Worm (Caenorhabditis elegans): ENCODE data around the gene Y22D7AL.1.

The Y22D7AL.1 gene

DNA sequence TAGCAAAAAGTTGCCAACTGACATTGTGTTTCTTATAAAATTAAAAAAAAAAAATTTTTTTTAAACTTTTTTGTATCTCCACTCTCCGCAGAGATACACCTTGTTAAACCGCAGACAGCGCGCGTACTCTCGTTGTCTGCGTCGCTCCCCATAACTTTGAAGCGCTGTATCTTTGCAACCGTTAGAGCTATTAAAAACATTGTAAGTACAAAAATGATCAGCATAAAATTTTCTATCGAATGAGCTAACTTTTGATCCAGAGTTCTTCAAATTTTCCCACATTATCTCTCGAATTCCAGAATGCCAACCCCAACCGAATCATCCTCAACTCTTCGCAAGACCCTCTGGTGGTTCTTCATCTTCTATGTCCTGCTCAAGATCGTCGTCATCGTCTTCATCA is at the start of gene Y22D7AL.1:
Gene Y22D7AL.1 (plus strand): TSS at position 301 of the 400 bp plus-strand sequence.
- no peak for TF ChIP-seq ztf-26 (tag; optimal IDR thresholded peaks at IDR 0.05)
- no peak for TF ChIP-seq madf-10 (tag; optimal IDR thresholded peaks at IDR 0.05)
- no peak for TF ChIP-seq K11D2.4 (GFP tag; IDR thresholded peaks at IDR 0.05)
- no peak for TF ChIP-seq attf-6 (GFP tag; IDR thresholded peaks at IDR 0.05)
- TF ChIP-seq Y53G8AR.9 (GFP tag; conservative IDR thresholded peaks at IDR 0.05), result no peak
- TF ChIP-seq nhr-80 (tag; optimal IDR thresholded peaks at IDR 0.05), result no peak
- no peak for TF ChIP-seq mes-4 (tag; optimal IDR thresholded peaks at IDR 0.05)
- no peak for TF ChIP-seq F33H1.4 (GFP tag; IDR thresholded peaks at IDR 0.05)
- no peak for TF ChIP-seq ztf-6 (GFP tag; IDR thresholded peaks at IDR 0.05)
- no peak for TF ChIP-seq nhr-120 (GFP tag; IDR thresholded peaks at IDR 0.05)
- TF ChIP-seq B0035.1 (tag; optimal IDR thresholded peaks at IDR 0.05), result no peak

DNA sequence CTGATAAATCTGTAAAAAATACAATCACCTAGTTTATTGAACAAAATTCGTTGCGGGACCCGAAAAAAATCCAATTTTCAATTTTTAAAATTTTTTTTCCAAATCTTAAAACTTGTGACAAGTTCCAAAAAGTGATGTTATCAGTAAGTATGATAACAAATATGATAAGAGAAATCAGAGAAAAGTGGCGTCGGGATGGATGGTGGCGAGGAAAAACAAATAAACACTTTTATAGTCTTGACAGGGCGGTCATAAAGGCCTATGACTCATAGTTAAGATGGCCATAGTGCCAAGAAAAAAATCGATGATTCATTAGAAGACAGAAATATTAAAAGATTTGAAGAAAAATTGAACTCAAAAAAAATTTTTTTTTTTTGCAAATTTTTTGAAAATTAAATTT is 49.6 kb upstream of the Y22D7AL.1 start:
- peak; percentile 31 for TF ChIP-seq unc-62 (GFP tag; optimal IDR thresholded peaks at IDR 0.05)
- no peak for TF ChIP-seq snpc-3.4 (tag; optimal IDR thresholded peaks at IDR 0.05)
- TF ChIP-seq nhr-80 (tag; optimal IDR thresholded peaks at IDR 0.05), result peak; percentile 21
- no peak for TF ChIP-seq ztf-18 (tag; optimal IDR thresholded peaks at IDR 0.05)
- no peak for TF ChIP-seq nhr-120 (GFP tag; IDR thresholded peaks at IDR 0.05)

DNA sequence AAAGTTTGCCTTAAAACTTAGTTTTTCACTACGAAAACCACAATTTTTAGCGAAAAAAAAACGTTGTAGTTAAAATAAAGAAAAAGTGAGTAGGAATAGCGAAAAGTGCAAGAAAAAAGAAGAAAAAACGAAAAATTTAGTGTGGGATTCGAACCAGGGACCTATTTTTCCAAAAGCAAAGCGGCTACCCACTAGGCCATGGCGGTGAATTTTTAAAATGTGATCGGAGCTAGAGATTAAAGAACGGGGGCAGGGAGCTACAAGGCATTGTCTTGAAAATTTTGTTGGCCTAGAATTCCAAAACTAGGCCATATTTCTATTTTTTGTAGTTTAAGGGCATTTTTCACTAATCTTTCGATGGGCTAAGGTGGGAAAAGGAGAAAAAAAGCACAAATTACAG is 48.5 kb upstream of the Y22D7AL.1 start:
- no peak for TF ChIP-seq Y95B8A.8 (GFP tag; IDR thresholded peaks at IDR 0.05)
- peak; percentile 53 for TF ChIP-seq athp-1 (tag; optimal IDR thresholded peaks at IDR 0.05)
- 0 out of 2 replicates have a peak, but pooled peaks have one; percentile 18 for TF ChIP-seq egl-44 (GFP tag; IDR thresholded peaks at IDR 0.05)
- TF ChIP-seq efl-1 (GFP tag; optimal IDR thresholded peaks at IDR 0.05), result no peak
- TF ChIP-seq snpc-1.1 (tag; optimal IDR thresholded peaks at IDR 0.05; ENCODE audit: insufficient read depth), result no peak
- TF ChIP-seq Y53F4B.3 (GFP tag; IDR thresholded peaks at IDR 0.05), result no peak
- TF ChIP-seq gei-17 (GFP tag; optimal IDR thresholded peaks at IDR 0.05), result no peak
- peak; percentile 34; the same call in 1 of the 2 replicates for TF ChIP-seq cebp-1 (GFP tag; IDR thresholded peaks at IDR 0.05)
- TF ChIP-seq cebp-1 (tag; optimal IDR thresholded peaks at IDR 0.05), result no peak
- no peak for TF ChIP-seq aptf-2 (GFP tag; conservative IDR thresholded peaks at IDR 0.05)
- TF ChIP-seq F52B5.7 (tag; optimal IDR thresholded peaks at IDR 0.05), result no peak
- TF ChIP-seq ets-4 (GFP tag; optimal IDR thresholded peaks at IDR 0.05), result no peak
- no peak for TF ChIP-seq lag-1 (GFP tag; IDR thresholded peaks at IDR 0.05)
- TF ChIP-seq ztf-25 (GFP tag; IDR thresholded peaks at IDR 0.05), result 0 out of 2 replicates have a peak, but pooled peaks have one; percentile 10
- TF ChIP-seq tbp1 (GFP tag; optimal IDR thresholded peaks at IDR 0.05), result peak; percentile 88
- TF ChIP-seq Y56A3A.18 (GFP tag; IDR thresholded peaks at IDR 0.05), result no peak
- peak; percentile 62; the same call in 1 of the 2 replicates for TF ChIP-seq lin-26 (GFP tag; IDR thresholded peaks at IDR 0.05)
- TF ChIP-seq snpc-4 (GFP tag; optimal IDR thresholded peaks at IDR 0.05), result peak; percentile 14
- no peak for TF ChIP-seq snpc-4 (tag; optimal IDR thresholded peaks at IDR 0.05)
- peak; percentile 57 for TF ChIP-seq die-1 (tag; optimal IDR thresholded peaks at IDR 0.05)
- TF ChIP-seq nfyb-1 (GFP tag; IDR thresholded peaks at IDR 0.05), result no peak
- TF ChIP-seq lsl-1 (GFP tag; optimal IDR thresholded peaks at IDR 0.05), result peak; percentile 16
- peak; percentile 30 for TF ChIP-seq mxl-1 (tag; optimal IDR thresholded peaks at IDR 0.05)
- TF ChIP-seq F37B4.10 (GFP tag; IDR thresholded peaks at IDR 0.05), result no peak
- peak; percentile 48 for TF ChIP-seq D2030.7 (GFP tag; IDR thresholded peaks at IDR 0.05)
- peak in 1 of 2 experiments; percentile 68 for TF ChIP-seq rec-8 (tag; optimal IDR thresholded peaks at IDR 0.05)
- TF ChIP-seq ceh-40 (GFP tag; IDR thresholded peaks at IDR 0.05), result peak; percentile 50; the same call in 1 of the 2 replicates
- TF ChIP-seq ama-1 (optimal IDR thresholded peaks at IDR 0.05), result no peak
- TF ChIP-seq ama-1 (GFP tag; optimal IDR thresholded peaks at IDR 0.05), result peak in 1 of 2 experiments; percentile 31
- TF ChIP-seq F33H1.4 (GFP tag; IDR thresholded peaks at IDR 0.05), result 0 out of 2 replicates have a peak, but pooled peaks have one; percentile 12
- no peak for TF ChIP-seq mcd-1 (GFP tag; IDR thresholded peaks at IDR 0.05)
- no peak for TF ChIP-seq him-1 (tag; optimal IDR thresholded peaks at IDR 0.05)
- peak; percentile 61 for TF ChIP-seq B0261.1 (tag; optimal IDR thresholded peaks at IDR 0.05)
- no peak for TF ChIP-seq F23B12.7 (tag; optimal IDR thresholded peaks at IDR 0.05; ENCODE audit: insufficient read depth)
